Fruit fly (Drosophila melanogaster) whole organism, embryonic: Measurements from ENCODE around the gene M6.

Source experiments
- Adf1 ChIP-seq: fragments of 200-800 bp; sonication (Bioruptor generic); IDR thresholded peaks from 2 replicates; pipeline ENCODE4 v1.3.6; 2022; ENCODE audit warnings: missing biosample characterization, missing genetic modification characterization
- Asciz ChIP-seq: fragments of 200-800 bp; sonication (Bioruptor generic); optimal IDR thresholded peaks from 2 replicates; lab custom pipeline; 2017; ENCODE audit warnings: missing biosample characterization, mild to moderate bottlenecking, missing genetic modification characterization, missing genetic modification reagents
- B-H1 ChIP-seq: fragments of 200-800 bp; sonication (Bioruptor generic); IDR thresholded peaks from 3 replicates; pipeline ENCODE4 v1.3.6; 2022; ENCODE audit warnings: missing biosample characterization, missing genetic modification characterization
- Bgb ChIP-seq: fragments of 200-800 bp; sonication (Bioruptor generic); IDR thresholded peaks from 2 replicates; pipeline ENCODE4 v1.3.6; 2022; ENCODE audit warnings: missing biosample characterization, missing genetic modification characterization; ENCODE audit not compliant: partially characterized antibody
- CG10979 ChIP-seq: fragments of 200-800 bp; sonication (Bioruptor generic); optimal IDR thresholded peaks from 2 replicates; lab custom pipeline; 2018; ENCODE audit warnings: missing biosample characterization, mild to moderate bottlenecking, missing genetic modification characterization, moderate library complexity
- CG11504 ChIP-seq: fragments of 200-800 bp; sonication (Bioruptor generic); optimal IDR thresholded peaks from 3 replicates; lab custom pipeline; 2019; ENCODE audit warnings: missing biosample characterization, mild to moderate bottlenecking, missing genetic modification characterization, moderate library complexity
- CG12219 ChIP-seq: fragments of 200-800 bp; sonication (Bioruptor generic); optimal IDR thresholded peaks from 3 replicates; lab custom pipeline; 2018; ENCODE audit warnings: missing biosample characterization, mild to moderate bottlenecking, missing genetic modification characterization
- CG13624 ChIP-seq: fragments of 200-800 bp; sonication (Bioruptor generic); optimal IDR thresholded peaks from 2 replicates; lab custom pipeline; 2016; ENCODE audit warnings: missing biosample characterization, missing genetic modification characterization
- CG1602 ChIP-seq: fragments of 200-800 bp; sonication (Bioruptor generic); optimal IDR thresholded peaks from 3 replicates; lab custom pipeline; 2016; ENCODE audit warnings: missing biosample characterization, missing genetic modification characterization
- CG1647 ChIP-seq: fragments of 200-800 bp; sonication (Bioruptor generic); optimal IDR thresholded peaks from 3 replicates; lab custom pipeline; 2016; ENCODE audit warnings: missing biosample characterization, missing genetic modification characterization
- CG17328 ChIP-seq: fragments of 200-800 bp; sonication (Bioruptor generic); IDR thresholded peaks from 2 replicates; pipeline ENCODE4 v1.3.6; 2022; ENCODE audit warnings: missing biosample characterization, missing genetic modification characterization
- CG3281 ChIP-seq: fragments of 200-800 bp; sonication (Bioruptor generic); optimal IDR thresholded peaks from 3 replicates; lab custom pipeline; 2017; ENCODE audit warnings: missing biosample characterization, mild to moderate bottlenecking, missing genetic modification characterization
- CG33213 ChIP-seq: fragments of 200-800 bp; sonication (Bioruptor generic); optimal IDR thresholded peaks from 3 replicates; lab custom pipeline; 2016; ENCODE audit warnings: missing biosample characterization, missing genetic modification characterization
- CG42726 ChIP-seq: fragments of 200-800 bp; sonication (Bioruptor generic); IDR thresholded peaks from 2 replicates; pipeline ENCODE4 v1.3.6; 2022; ENCODE audit warnings: missing biosample characterization, missing genetic modification characterization; ENCODE audit not compliant: partially characterized antibody
- CG6254 ChIP-seq: fragments of 200-800 bp; sonication (Bioruptor generic); optimal IDR thresholded peaks from 3 replicates; lab custom pipeline; 2017; ENCODE audit warnings: mild to moderate bottlenecking, missing biosample characterization, missing genetic modification reagents, missing genetic modification characterization
- CG6654 ChIP-seq: fragments of 200-800 bp; sonication (Bioruptor generic); optimal IDR thresholded peaks from 2 replicates; lab custom pipeline; 2017; ENCODE audit warnings: missing biosample characterization, mild to moderate bottlenecking, missing genetic modification characterization
- CG6854 ChIP-seq: fragments of 200-800 bp; sonication (Bioruptor generic); optimal IDR thresholded peaks from 3 replicates; lab custom pipeline; 2017; ENCODE audit warnings: missing biosample characterization, mild to moderate bottlenecking, missing genetic modification characterization
- CG8290 ChIP-seq, 3 experiments: fragments of 200-800 bp; sonication (Bioruptor generic); optimal IDR thresholded peaks; 2 replicates each; lab custom pipeline; 2016 to 2019; ENCODE audit warnings: missing biosample characterization in 3 of 3, missing genetic modification characterization in 3 of 3, mild to moderate bottlenecking in 2 of 3, moderate library complexity in 1 of 3
- CG8924 ChIP-seq: fragments of 200-800 bp; optimal IDR thresholded peaks from 3 replicates; lab custom pipeline; 2019; ENCODE audit warnings: missing biosample characterization, mild to moderate bottlenecking, missing genetic modification characterization, moderate library complexity
- Dbx ChIP-seq: fragments of 200-800 bp; sonication (Bioruptor generic); IDR thresholded peaks from 3 replicates; pipeline ENCODE4 v1.3.6; 2022; ENCODE audit warnings: missing biosample characterization, missing genetic modification characterization
- E2f1 ChIP-seq: fragments of 200-800 bp; sonication (Bioruptor generic); IDR thresholded peaks from 2 replicates; pipeline ENCODE4 v1.3.6; 2022; ENCODE audit warnings: missing biosample characterization, missing genetic modification characterization
- Elba2 ChIP-seq: fragments of 200-800 bp; sonication (Bioruptor generic); optimal IDR thresholded peaks from 3 replicates; lab custom pipeline; 2016; ENCODE audit warnings: missing biosample characterization, missing genetic modification characterization
- HLHmδ ChIP-seq: fragments of 200-800 bp; sonication (Bioruptor generic); optimal IDR thresholded peaks from 2 replicates; lab custom pipeline; 2018; ENCODE audit warnings: missing biosample characterization, mild to moderate bottlenecking, missing genetic modification characterization, moderate library complexity
- Hmr ChIP-seq: fragments of 200-800 bp; sonication (Bioruptor generic); optimal IDR thresholded peaks from 3 replicates; lab custom pipeline; 2017; ENCODE audit warnings: mild to moderate bottlenecking, missing biosample characterization, missing genetic modification reagents, missing genetic modification characterization
- Hr3 ChIP-seq: fragments of 200-800 bp; sonication (Bioruptor generic); optimal IDR thresholded peaks from 3 replicates; lab custom pipeline; 2016; ENCODE audit warnings: missing biosample characterization, missing genetic modification characterization
- Myb ChIP-seq: fragments of 200-800 bp; sonication (Bioruptor generic); optimal IDR thresholded peaks from 2 replicates; lab custom pipeline; 2016; ENCODE audit warnings: missing biosample characterization, missing genetic modification characterization
- Nf-YB ChIP-seq: fragments of 200-800 bp; sonication (Bioruptor generic); optimal IDR thresholded peaks from 3 replicates; lab custom pipeline; 2019; ENCODE audit warnings: missing biosample characterization, mild to moderate bottlenecking, missing genetic modification characterization, moderate library complexity
- Opbp ChIP-seq: fragments of 200-800 bp; sonication (Bioruptor generic); IDR thresholded peaks from 3 replicates; pipeline ENCODE4 v1.3.6; 2022; ENCODE audit warnings: missing biosample characterization, missing genetic modification characterization; ENCODE audit not compliant: partially characterized antibody
- Spps ChIP-seq: fragments of 200-800 bp; sonication (Bioruptor generic); optimal IDR thresholded peaks from 2 replicates; lab custom pipeline; 2018; ENCODE audit warnings: missing biosample characterization, mild to moderate bottlenecking, missing genetic modification characterization
- Ssrp ChIP-seq: fragments of 200-800 bp; sonication (Bioruptor generic); optimal IDR thresholded peaks from 2 replicates; lab custom pipeline; 2018; ENCODE audit warnings: missing biosample characterization, mild to moderate bottlenecking, missing genetic modification characterization, moderate library complexity
- Taf1 ChIP-seq: fragments of 200-800 bp; sonication (Bioruptor generic); IDR thresholded peaks from 2 replicates; pipeline ENCODE4 v1.3.6; 2022; ENCODE audit warnings: missing biosample characterization, missing genetic modification characterization
- al ChIP-seq: fragments of 200-800 bp; sonication (Bioruptor generic); IDR thresholded peaks from 2 replicates; pipeline ENCODE4 v1.3.6; 2022; ENCODE audit warnings: missing biosample characterization, missing genetic modification characterization
- ap ChIP-seq: fragments of 200-800 bp; sonication (Bioruptor generic); IDR thresholded peaks from 2 replicates; pipeline ENCODE4 v1.3.6; 2022; ENCODE audit warnings: missing biosample characterization, missing genetic modification characterization
- bowl ChIP-seq: fragments of 200-800 bp; sonication (Bioruptor generic); IDR thresholded peaks from 2 replicates; pipeline ENCODE4 v1.3.6; 2022; ENCODE audit warnings: missing biosample characterization, missing genetic modification characterization
- br ChIP-seq: fragments of >200 bp; optimal IDR thresholded peaks from 2 replicates; lab custom pipeline; 2017
- chinmo ChIP-seq: fragments of 200-800 bp; sonication (Bioruptor generic); IDR thresholded peaks from 4 replicates; pipeline ENCODE4 v1.3.6; 2022; ENCODE audit warnings: missing biosample characterization, missing genetic modification characterization; ENCODE audit not compliant: partially characterized antibody
- corto ChIP-seq: fragments of 200-800 bp; sonication (Bioruptor generic); optimal IDR thresholded peaks from 2 replicates; lab custom pipeline; 2016; ENCODE audit warnings: missing biosample characterization, mild to moderate bottlenecking, missing genetic modification characterization, moderate library complexity
- croc ChIP-seq: fragments of 200-800 bp; sonication (Bioruptor generic); conservative IDR thresholded peaks from 3 replicates; pipeline ENCODE4 v1.3.6; 2022; ENCODE audit warnings: missing biosample characterization, missing genetic modification characterization
- her ChIP-seq: fragments of 200-800 bp; sonication (Bioruptor generic); optimal IDR thresholded peaks from 2 replicates; lab custom pipeline; 2016; ENCODE audit warnings: missing biosample characterization, missing genetic modification characterization
- mld ChIP-seq: fragments of 200-800 bp; sonication (Bioruptor generic); IDR thresholded peaks from 3 replicates; pipeline ENCODE4 v1.3.6; 2022; ENCODE audit warnings: missing biosample characterization, missing genetic modification characterization; ENCODE audit not compliant: partially characterized antibody
- pan ChIP-seq, 4 experiments: fragments of >200 bp in 3 of 4; fragments of 200-800 bp in 1 of 4; sonication (Bioruptor generic) in 1 of 4; optimal IDR thresholded peaks in 3 of 4; IDR thresholded peaks in 1 of 4; 2 replicates each; pipeline versions ENCODE4 v1.3.6 to Lab custom; 2017 to 2022; ENCODE audit warnings: missing biosample characterization in 2 of 4, missing genetic modification characterization in 2 of 4, mixed read lengths in 1 of 4
- ro ChIP-seq: fragments of 200-800 bp; sonication (Bioruptor generic); IDR thresholded peaks from 2 replicates; pipeline ENCODE4 v1.3.6; 2022; ENCODE audit warnings: missing biosample characterization, missing genetic modification characterization
- salm ChIP-seq: fragments of 200-800 bp; sonication (Bioruptor generic); optimal IDR thresholded peaks from 2 replicates; lab custom pipeline; 2018; ENCODE audit warnings: missing biosample characterization, mild to moderate bottlenecking, missing genetic modification characterization
- so ChIP-seq: fragments of 200-800 bp; sonication (Bioruptor generic); IDR thresholded peaks from 3 replicates; pipeline ENCODE4 v1.3.6; 2022; ENCODE audit warnings: missing biosample characterization, missing genetic modification characterization
- stc ChIP-seq: fragments of 200-800 bp; sonication (Bioruptor generic); IDR thresholded peaks from 2 replicates; pipeline ENCODE4 v1.3.6; 2022; ENCODE audit warnings: missing biosample characterization, missing genetic modification characterization
- sug ChIP-seq: fragments of 200-800 bp; optimal IDR thresholded peaks from 2 replicates; lab custom pipeline; 2019; ENCODE audit warnings: missing biosample characterization, mild to moderate bottlenecking, missing genetic modification characterization, moderate library complexity
- zfh1 ChIP-seq: fragments of 200-800 bp; sonication (Bioruptor generic); IDR thresholded peaks from 3 replicates; pipeline ENCODE4 v1.3.6; 2022; ENCODE audit warnings: missing biosample characterization, missing genetic modification characterization

Gene M6

dm6 chr3L:21496865-21497634, 10.6 kb upstream of the M6 start, which contains the start of gene Hr78 (continued):
- peak; percentile 52 for TF ChIP-seq sug
- TF ChIP-seq CG42726 (GFP tag; lab: Robert Waterston, UW), result peak; percentile 46; the same call in 1 of the 2 replicates
- TF ChIP-seq croc, result peak; percentile 70
- TF ChIP-seq Ssrp (tag; lab: Kevin White, UChicago), result peak; percentile 78
- no peak for TF ChIP-seq CG8290 (GFP tag; optimal IDR thresholded peaks at IDR 0.05; lab: Kevin White, UChicago)
- peak; percentile 3 to 38 for TF ChIP-seq CG8290 (tag; optimal IDR thresholded peaks at IDR 0.05; lab: Kevin White, UChicago)
- peak; percentile 35 for TF ChIP-seq CG33213 (GFP tag; lab: Kevin White, UChicago)
- peak; percentile 72 for TF ChIP-seq CG6254 (GFP tag; lab: Kevin White, UChicago)
- peak; percentile 92 for TF ChIP-seq CG8924 (tag; lab: Kevin White, UChicago)
- no peak for TF ChIP-seq Bgb
- TF ChIP-seq so, result 0 out of 3 replicates have a peak, but pooled peaks have one; percentile 54
- TF ChIP-seq CG3281, result peak; percentile 89
- TF ChIP-seq CG1647 (GFP tag; lab: Kevin White, UChicago), result no peak
- TF ChIP-seq br (lab: Kevin White, UChicago), result no peak
- TF ChIP-seq mld (GFP tag; lab: Robert Waterston, UW), result no peak
- TF ChIP-seq Elba2 (GFP tag; lab: Kevin White, UChicago), result peak; percentile 85
- peak; percentile 9 for TF ChIP-seq Myb (GFP tag; lab: Kevin White, UChicago)
- no peak; the same call in none of the 2 replicates for TF ChIP-seq E2f1
- TF ChIP-seq her, result no peak
- peak; percentile 54 for TF ChIP-seq CG12219 (GFP tag; lab: Kevin White, UChicago)
- peak; percentile 69 for TF ChIP-seq Hr3 (GFP tag; lab: Kevin White, UChicago)
- TF ChIP-seq CG17328, result peak; percentile 66; the same call in 1 of the 2 replicates
- TF ChIP-seq stc, result peak; percentile 62
- TF ChIP-seq al, result peak; percentile 58; the same call in 1 of the 2 replicates
- TF ChIP-seq CG1602 (GFP tag; lab: Kevin White, UChicago), result peak; percentile 56
- TF ChIP-seq CG11504 (tag; lab: Kevin White, UChicago), result no peak
- TF ChIP-seq corto (GFP tag; lab: Kevin White, UChicago), result peak; percentile 64
- TF ChIP-seq B-H1 (GFP tag; lab: Robert Waterston, UW), result no peak; the same call in 2 of the 3 replicates
- peak; percentile 85 for TF ChIP-seq CG10979 (tag; lab: Kevin White, UChicago)
- no peak; the same call in 1 of the 2 replicates for TF ChIP-seq Adf1
- peak; percentile 71 for TF ChIP-seq zfh1 (GFP tag; lab: Robert Waterston, UW)
- no peak for TF ChIP-seq chinmo (GFP tag; lab: Robert Waterston, UW)
- no peak for TF ChIP-seq ro (GFP tag; lab: Robert Waterston, UW)
- no peak for TF ChIP-seq pan (optimal IDR thresholded peaks at IDR 0.05; lab: Kevin White, UChicago)
- peak in 1 of 2 experiments; percentile 62 for TF ChIP-seq pan (GFP tag; optimal IDR thresholded peaks at IDR 0.05 in 1 of 2, IDR thresholded peaks at IDR 0.05 in 1 of 2)
- TF ChIP-seq Asciz (GFP tag; lab: Kevin White, UChicago), result peak; percentile 86
- TF ChIP-seq CG6654, result peak; percentile 40
- TF ChIP-seq Dbx (GFP tag; lab: Robert Waterston, UW), result peak; percentile 39; the same call in 1 of the 3 replicates
- peak; percentile 88 for TF ChIP-seq CG6854 (GFP tag; lab: Kevin White, UChicago)
- peak; percentile 90 for TF ChIP-seq Hmr (GFP tag; lab: Kevin White, UChicago)
- TF ChIP-seq Spps (tag; lab: Kevin White, UChicago), result peak; percentile 59
- peak; percentile 19; the same call in 1 of the 2 replicates for TF ChIP-seq Taf1 (GFP tag; lab: Robert Waterston, UW)
- TF ChIP-seq Nf-YB (GFP tag; lab: Kevin White, UChicago), result peak; percentile 69
- TF ChIP-seq HLHmδ (GFP tag; lab: Kevin White, UChicago), result no peak
- no peak for TF ChIP-seq CG13624 (GFP tag; lab: Kevin White, UChicago)
- TF ChIP-seq Opbp, result 0 out of 3 replicates have a peak, but pooled peaks have one; percentile 48
- TF ChIP-seq salm (tag; lab: Kevin White, UChicago), result peak; percentile 84
- no peak for TF ChIP-seq bowl (GFP tag; lab: Robert Waterston, UW)
- TF ChIP-seq ap (GFP tag; lab: Robert Waterston, UW), result peak; percentile 47; the same call in 1 of the 2 replicates
